Worm (Caenorhabditis elegans): ENCODE results near the gene gpch-1.

Gene gpch-1

ce11 chrIII:4381343-4381742, 27.0 kb upstream of the gpch-1 start, which contains the start of gene pals-27:
Gene pals-27 (plus strand): TSS chrIII:4381643.
- no peak for TF ChIP-seq nhr-237 (tag; optimal IDR thresholded peaks at IDR 0.05)
- no peak for TF ChIP-seq ceh-82 (tag; optimal IDR thresholded peaks at IDR 0.05)
- TF ChIP-seq lir-3 (tag; optimal IDR thresholded peaks at IDR 0.05; ENCODE audit: poor library complexity): no peak
- TF ChIP-seq ztf-4 (tag; optimal IDR thresholded peaks at IDR 0.05): no peak
- TF ChIP-seq vab-15 (tag; optimal IDR thresholded peaks at IDR 0.05): no peak
- no peak for TF ChIP-seq Y116A8C.19 (tag; optimal IDR thresholded peaks at IDR 0.05; ENCODE audit: borderline replicate concordance)
- TF ChIP-seq lin-15B (tag; optimal IDR thresholded peaks at IDR 0.05): no peak
- no peak for TF ChIP-seq nhr-84 (tag; optimal IDR thresholded peaks at IDR 0.05)
- no peak for TF ChIP-seq unc-30 (tag; optimal IDR thresholded peaks at IDR 0.05)
- TF ChIP-seq unc-86 (tag; optimal IDR thresholded peaks at IDR 0.05): no peak
- TF ChIP-seq unc-130 (tag; optimal IDR thresholded peaks at IDR 0.05): no peak
- TF ChIP-seq blmp-1 (tag; optimal IDR thresholded peaks at IDR 0.05): no peak
- TF ChIP-seq unc-98 (GFP tag; IDR thresholded peaks at IDR 0.05): no peak
- TF ChIP-seq elt-2 (tag; optimal IDR thresholded peaks at IDR 0.05): no peak
- no peak for TF ChIP-seq egl-13 (tag; optimal IDR thresholded peaks at IDR 0.05)
- no peak for TF ChIP-seq efl-1 (optimal IDR thresholded peaks at IDR 0.05)
- TF ChIP-seq efl-1 (GFP tag; optimal IDR thresholded peaks at IDR 0.05 in 1 of 2): no peak
- TF ChIP-seq fos-1 (tag; optimal IDR thresholded peaks at IDR 0.05): no peak

- TF ChIP-seq nhr-11 (tag; optimal IDR thresholded peaks at IDR 0.05) (no peak), efl-1 (optimal IDR thresholded peaks at IDR 0.05) (no peak), efl-1 (GFP tag; optimal IDR thresholded peaks at IDR 0.05 in 1 of 2) (peak in 1 of 2 experiments; percentile 36)
Measured at ce11 chrIII:4382118-4382517, 26.2 kb upstream of the gpch-1 start.

ce11 chrIII:4384487-4384886, 23.9 kb upstream of the gpch-1 start, which contains the start of gene pals-28:
Gene pals-28 (plus strand): TSS chrIII:4384787.
- TF ChIP-seq snu-23 (GFP tag; optimal IDR thresholded peaks at IDR 0.05): no peak
- no peak for TF ChIP-seq fos-1 (tag; optimal IDR thresholded peaks at IDR 0.05)
- no peak for TF ChIP-seq lin-15B (tag; optimal IDR thresholded peaks at IDR 0.05)
- TF ChIP-seq nhr-19 (GFP tag; conservative IDR thresholded peaks at IDR 0.05): no peak
- TF ChIP-seq zag-1 (tag; optimal IDR thresholded peaks at IDR 0.05): no peak
- no peak for TF ChIP-seq ztf-4 (tag; optimal IDR thresholded peaks at IDR 0.05)
- no peak for TF ChIP-seq C04F5.9 (tag; optimal IDR thresholded peaks at IDR 0.05)
- no peak for TF ChIP-seq sup-37 (GFP tag; optimal IDR thresholded peaks at IDR 0.05)
- no peak for TF ChIP-seq pqm-1 (tag; optimal IDR thresholded peaks at IDR 0.05)
- TF ChIP-seq mef-2 (tag; optimal IDR thresholded peaks at IDR 0.05): no peak
- no peak for TF ChIP-seq efl-3 (GFP tag; optimal IDR thresholded peaks at IDR 0.05)
- no peak for TF ChIP-seq aly-2 (tag; optimal IDR thresholded peaks at IDR 0.05)
- no peak for TF ChIP-seq fkh-8 (tag; optimal IDR thresholded peaks at IDR 0.05)
- TF ChIP-seq elt-3 (tag; optimal IDR thresholded peaks at IDR 0.05): no peak

ce11 chrIII:4390421-4390820, 17.9 kb upstream of the gpch-1 start:
- TF ChIP-seq aly-2 (tag; optimal IDR thresholded peaks at IDR 0.05) (no peak), blmp-1 (tag; optimal IDR thresholded peaks at IDR 0.05) (peak; percentile 61)

- TF ChIP-seq blmp-1 (tag; optimal IDR thresholded peaks at IDR 0.05): peak; percentile 88
- TF ChIP-seq zip-4 (GFP tag; optimal IDR thresholded peaks at IDR 0.05): no peak
Measured at ce11 chrIII:4391319-4391718, 17.0 kb upstream of the gpch-1 start.

ce11 chrIII:4391938-4392337, 16.4 kb upstream of the gpch-1 start:
- TF ChIP-seq nhr-85 (tag) (peak; percentile 49), unc-98 (GFP tag; IDR thresholded peaks at IDR 0.05) (no peak), elt-3 (tag; optimal IDR thresholded peaks at IDR 0.05) (peak in 1 of 6 experiments; percentile 39), blmp-1 (tag; optimal IDR thresholded peaks at IDR 0.05) (peak; percentile 72), nhr-71 (tag; optimal IDR thresholded peaks at IDR 0.05) (no peak), pag-3 (tag; optimal IDR thresholded peaks at IDR 0.05; ENCODE audit: borderline replicate concordance, insufficient read depth) (no peak), skn-1 (tag; optimal IDR thresholded peaks at IDR 0.05) (no peak), sptf-1 (tag; optimal IDR thresholded peaks at IDR 0.05) (no peak), dsc-1 (tag; optimal IDR thresholded peaks at IDR 0.05) (no peak), nhr-76 (tag; optimal IDR thresholded peaks at IDR 0.05) (no peak), fkh-10 (GFP tag; optimal IDR thresholded peaks at IDR 0.05) (no peak), nhr-19 (GFP tag; conservative IDR thresholded peaks at IDR 0.05) (no peak), nhr-237 (tag; optimal IDR thresholded peaks at IDR 0.05) (no peak)

Data from whole organism, L1 larva.